Fruit fly (Drosophila melanogaster): ENCODE results near the gene odd.

dm6 chr2L:3572529-3573171 lies 33.9 kb downstream of the odd start:
- TF ChIP-seq psq (GFP tag; optimal IDR thresholded peaks at IDR 0.05) (no peak), h (GFP tag; optimal IDR thresholded peaks at IDR 0.05) (no peak), usp (GFP tag; optimal IDR thresholded peaks at IDR 0.05) (no peak), CG9705 (GFP tag; optimal IDR thresholded peaks at IDR 0.05) (no peak), Myc (optimal IDR thresholded peaks at IDR 0.05) (no peak)
